Fruit fly (Drosophila melanogaster) whole organism, embryonic: ENCODE measurements around the gene CG6481.
A peak's percentile ranks its signal among the peaks of the same experiment; 100 is the strongest.

Experiments used
- Atf-2 ChIP-seq: fragments of 200-800 bp; sonication (Bioruptor generic); optimal IDR thresholded peaks from 2 replicates; lab custom pipeline; 2016; ENCODE audit warnings: missing biosample characterization, missing genetic modification characterization
- CG10321 ChIP-seq: fragments of 200-800 bp; sonication (Bioruptor generic); IDR thresholded peaks from 2 replicates; pipeline ENCODE4 v1.3.6; 2022; ENCODE audit warnings: missing biosample characterization, missing genetic modification characterization
- CG11695 ChIP-seq: fragments of 200-800 bp; sonication (Bioruptor generic); IDR thresholded peaks from 3 replicates; pipeline ENCODE4 v1.3.6; 2022; ENCODE audit warnings: missing biosample characterization, missing genetic modification characterization
- CG11696 ChIP-seq: fragments of 200-800 bp; sonication (Bioruptor generic); IDR thresholded peaks from 2 replicates; pipeline ENCODE4 v1.3.6; 2022; ENCODE audit warnings: missing biosample characterization, missing genetic modification characterization
- CG12236 ChIP-seq: fragments of 200-800 bp; sonication (Bioruptor generic); optimal IDR thresholded peaks from 2 replicates; lab custom pipeline; 2016; ENCODE audit warnings: missing biosample characterization, missing genetic modification characterization
- CG1233 ChIP-seq: fragments of 200-800 bp; sonication (Bioruptor generic); optimal IDR thresholded peaks from 4 replicates; lab custom pipeline; 2018; ENCODE audit warnings: missing biosample characterization, mild to moderate bottlenecking, missing genetic modification characterization
- CG12391 ChIP-seq: fragments of 200-800 bp; sonication (Bioruptor generic); optimal IDR thresholded peaks from 3 replicates; lab custom pipeline; 2018; ENCODE audit warnings: missing biosample characterization, mild to moderate bottlenecking, missing genetic modification characterization, moderate library complexity
- CG12744 ChIP-seq: fragments of 200-800 bp; sonication (Bioruptor generic); optimal IDR thresholded peaks from 2 replicates; lab custom pipeline; 2016; ENCODE audit warnings: missing biosample characterization, missing genetic modification characterization
- CG13894 ChIP-seq: fragments of 200-800 bp; sonication (Bioruptor generic); optimal IDR thresholded peaks from 3 replicates; lab custom pipeline; 2018; ENCODE audit warnings: missing biosample characterization, mild to moderate bottlenecking, missing genetic modification characterization, moderate library complexity
- CG14050 ChIP-seq: fragments of 200-800 bp; sonication (Bioruptor generic); IDR thresholded peaks from 3 replicates; pipeline ENCODE4 v1.3.6; 2022; ENCODE audit warnings: missing biosample characterization, missing genetic modification characterization
- CG1529 ChIP-seq: fragments of 200-800 bp; sonication (Bioruptor generic); optimal IDR thresholded peaks from 3 replicates; lab custom pipeline; 2018; ENCODE audit warnings: missing biosample characterization, missing genetic modification characterization
- CG16813 ChIP-seq: fragments of 200-800 bp; sonication (Bioruptor generic); IDR thresholded peaks from 3 replicates; pipeline ENCODE4 v1.3.6; 2022; ENCODE audit warnings: missing biosample characterization, missing genetic modification characterization; ENCODE audit not compliant: partially characterized antibody
- CG16815 ChIP-seq: fragments of 200-800 bp; sonication (Bioruptor generic); optimal IDR thresholded peaks from 3 replicates; lab custom pipeline; 2017; ENCODE audit warnings: missing biosample characterization, mild to moderate bottlenecking, missing genetic modification characterization
- CG17829 ChIP-seq: fragments of 200-800 bp; optimal IDR thresholded peaks from 2 replicates; lab custom pipeline; 2019; ENCODE audit warnings: missing biosample characterization, mild to moderate bottlenecking, missing genetic modification characterization, moderate library complexity
- CG2875 ChIP-seq: fragments of 200-800 bp; sonication (Bioruptor generic); optimal IDR thresholded peaks from 2 replicates; lab custom pipeline; 2017; ENCODE audit warnings: missing biosample characterization, mild to moderate bottlenecking, missing genetic modification characterization, missing genetic modification reagents
- CG42726 ChIP-seq: fragments of 200-800 bp; sonication (Bioruptor generic); IDR thresholded peaks from 2 replicates; pipeline ENCODE4 v1.3.6; 2022; ENCODE audit warnings: missing biosample characterization, missing genetic modification characterization; ENCODE audit not compliant: partially characterized antibody
- CG6683 ChIP-seq: fragments of 200-800 bp; sonication (Bioruptor generic); optimal IDR thresholded peaks from 2 replicates; lab custom pipeline; 2017; ENCODE audit warnings: missing biosample characterization, mild to moderate bottlenecking, missing genetic modification characterization, missing genetic modification reagents
- CG7786 ChIP-seq: fragments of 200-800 bp; sonication (Bioruptor generic); optimal IDR thresholded peaks from 2 replicates; lab custom pipeline; 2016; ENCODE audit warnings: missing biosample characterization, missing genetic modification characterization
- CG7987 ChIP-seq: fragments of 200-800 bp; sonication (Bioruptor generic); optimal IDR thresholded peaks from 2 replicates; lab custom pipeline; 2018; ENCODE audit warnings: missing biosample characterization, mild to moderate bottlenecking, missing genetic modification characterization, moderate library complexity
- CG8290 ChIP-seq, 3 experiments: fragments of 200-800 bp; sonication (Bioruptor generic); optimal IDR thresholded peaks; 2 replicates each; lab custom pipeline; 2016 to 2019; ENCODE audit warnings: missing biosample characterization in 3 of 3, missing genetic modification characterization in 3 of 3, mild to moderate bottlenecking in 2 of 3, moderate library complexity in 1 of 3
- CG9932 ChIP-seq: fragments of 200-800 bp; sonication (Bioruptor generic); IDR thresholded peaks from 2 replicates; pipeline ENCODE4 v1.3.6; 2022; ENCODE audit warnings: missing biosample characterization, missing genetic modification characterization
- D ChIP-seq, 2 experiments: fragments of 200-800 bp in 1 of 2; fragments of >200 bp in 1 of 2; sonication (Bioruptor generic) in 1 of 2; optimal IDR thresholded peaks; 2 replicates in 1 of 2; 3 replicates in 1 of 2; lab custom pipeline; 2017; ENCODE audit warnings: mild to moderate bottlenecking in 1 of 2, missing biosample characterization in 1 of 2, missing genetic modification characterization in 1 of 2, missing genetic modification reagents in 1 of 2
- Dp ChIP-seq: fragments of 200-800 bp; sonication (Bioruptor generic); optimal IDR thresholded peaks from 2 replicates; lab custom pipeline; 2018; ENCODE audit warnings: missing biosample characterization, mild to moderate bottlenecking, missing genetic modification characterization, moderate library complexity
- Gsc ChIP-seq: fragments of 200-800 bp; sonication (Bioruptor generic); IDR thresholded peaks from 2 replicates; pipeline ENCODE4 v1.3.6; 2022; ENCODE audit warnings: missing biosample characterization, missing genetic modification characterization
- Spps ChIP-seq: fragments of 200-800 bp; sonication (Bioruptor generic); optimal IDR thresholded peaks from 2 replicates; lab custom pipeline; 2018; ENCODE audit warnings: missing biosample characterization, mild to moderate bottlenecking, missing genetic modification characterization
- Sry-β ChIP-seq: fragments of 200-800 bp; sonication (Bioruptor generic); optimal IDR thresholded peaks from 2 replicates; lab custom pipeline; 2018; ENCODE audit warnings: missing biosample characterization, mild to moderate bottlenecking, missing genetic modification characterization, moderate library complexity
- Taf1 ChIP-seq: fragments of 200-800 bp; sonication (Bioruptor generic); IDR thresholded peaks from 2 replicates; pipeline ENCODE4 v1.3.6; 2022; ENCODE audit warnings: missing biosample characterization, missing genetic modification characterization
- YL-1 ChIP-seq: fragments of 200-800 bp; sonication (Bioruptor generic); optimal IDR thresholded peaks from 3 replicates; lab custom pipeline; 2017; ENCODE audit warnings: missing biosample characterization, mild to moderate bottlenecking, missing genetic modification characterization
- abd-A ChIP-seq: fragments of 200-800 bp; sonication (Bioruptor generic); optimal IDR thresholded peaks from 3 replicates; lab custom pipeline; 2019; ENCODE audit warnings: missing biosample characterization, mild to moderate bottlenecking, missing genetic modification characterization, moderate library complexity
- ac ChIP-seq: fragments of 200-800 bp; sonication (Bioruptor generic); optimal IDR thresholded peaks from 3 replicates; lab custom pipeline; 2017; ENCODE audit warnings: missing biosample characterization, mild to moderate bottlenecking, missing genetic modification characterization
- bbx ChIP-seq: fragments of 200-800 bp; sonication (Bioruptor generic); IDR thresholded peaks from 2 replicates; pipeline ENCODE4 v1.3.6; 2022; ENCODE audit warnings: missing biosample characterization, missing genetic modification characterization; ENCODE audit not compliant: partially characterized antibody
- cwo ChIP-seq: fragments of 200-800 bp; sonication (Bioruptor generic); optimal IDR thresholded peaks from 3 replicates; lab custom pipeline; 2017; ENCODE audit warnings: missing biosample characterization, missing genetic modification characterization, mild to moderate bottlenecking, moderate library complexity, missing genetic modification reagents
- en ChIP-seq: fragments of 200-800 bp; sonication (Bioruptor generic); optimal IDR thresholded peaks from 2 replicates; lab custom pipeline; 2016; ENCODE audit warnings: missing biosample characterization, missing genetic modification characterization
- fu2 ChIP-seq: fragments of 200-800 bp; sonication (Bioruptor generic); optimal IDR thresholded peaks from 2 replicates; lab custom pipeline; 2016; ENCODE audit warnings: missing biosample characterization, missing genetic modification characterization
- gce ChIP-seq: fragments of 200-800 bp; sonication (Bioruptor generic); IDR thresholded peaks from 3 replicates; pipeline ENCODE4 v1.3.6; 2022; ENCODE audit warnings: missing biosample characterization, missing genetic modification characterization
- gem ChIP-seq: fragments of 200-800 bp; sonication (Bioruptor generic); optimal IDR thresholded peaks from 2 replicates; lab custom pipeline; 2019; ENCODE audit warnings: missing biosample characterization, mild to moderate bottlenecking, missing genetic modification characterization, moderate library complexity
- jigr1 ChIP-seq: fragments of 200-800 bp; sonication (Bioruptor generic); IDR thresholded peaks from 3 replicates; pipeline ENCODE4 v1.3.6; 2022; ENCODE audit warnings: missing biosample characterization, missing genetic modification characterization
- jing ChIP-seq: fragments of 200-800 bp; sonication (Bioruptor generic); optimal IDR thresholded peaks from 2 replicates; lab custom pipeline; 2018; ENCODE audit warnings: missing biosample characterization, mild to moderate bottlenecking, missing genetic modification characterization
- ken ChIP-seq: fragments of 200-800 bp; sonication (Bioruptor generic); IDR thresholded peaks from 3 replicates; pipeline ENCODE4 v1.3.6; 2022; ENCODE audit warnings: missing biosample characterization, missing genetic modification characterization
- knrl ChIP-seq: fragments of 200-800 bp; sonication (Bioruptor generic); IDR thresholded peaks from 3 replicates; pipeline ENCODE4 v1.3.6; 2022; ENCODE audit warnings: missing biosample characterization, missing genetic modification characterization; ENCODE audit not compliant: partially characterized antibody
- maf-S ChIP-seq: fragments of 200-800 bp; sonication (Bioruptor generic); optimal IDR thresholded peaks from 2 replicates; lab custom pipeline; 2016; ENCODE audit warnings: missing biosample characterization, missing genetic modification characterization
- mam ChIP-seq: fragments of 200-800 bp; sonication (Bioruptor generic); optimal IDR thresholded peaks from 3 replicates; lab custom pipeline; 2016; ENCODE audit warnings: missing biosample characterization, missing genetic modification characterization
- pb ChIP-seq: fragments of 200-800 bp; sonication (Bioruptor generic); optimal IDR thresholded peaks from 3 replicates; lab custom pipeline; 2016; ENCODE audit warnings: missing biosample characterization, missing genetic modification characterization
- pzg ChIP-seq: fragments of 200-800 bp; sonication (Bioruptor generic); optimal IDR thresholded peaks from 3 replicates; lab custom pipeline; 2018; ENCODE audit warnings: missing biosample characterization, mild to moderate bottlenecking, missing genetic modification characterization, moderate library complexity
- sc ChIP-seq, 3 experiments: fragments of >200 bp in 2 of 3; fragments of 200-800 bp in 1 of 3; sonication (Bioruptor generic) in 1 of 3; optimal IDR thresholded peaks; 2 replicates in 2 of 3; 3 replicates in 1 of 3; lab custom pipeline; 2017; ENCODE audit warnings: mild to moderate bottlenecking in 1 of 3, missing biosample characterization in 1 of 3, missing genetic modification characterization in 1 of 3, missing genetic modification reagents in 1 of 3
- schlank ChIP-seq: fragments of 200-800 bp; sonication (Bioruptor generic); optimal IDR thresholded peaks from 2 replicates; lab custom pipeline; 2018; ENCODE audit warnings: missing biosample characterization, mild to moderate bottlenecking, missing genetic modification characterization
- trh ChIP-seq: fragments of 200-800 bp; sonication (Bioruptor generic); optimal IDR thresholded peaks from 2 replicates; lab custom pipeline; 2016; ENCODE audit warnings: missing biosample characterization, missing genetic modification characterization
- tx ChIP-seq: fragments of 200-800 bp; sonication (Bioruptor generic); optimal IDR thresholded peaks from 2 replicates; lab custom pipeline; 2016; ENCODE audit warnings: missing biosample characterization, missing genetic modification characterization

The CG6481 gene

DNA sequence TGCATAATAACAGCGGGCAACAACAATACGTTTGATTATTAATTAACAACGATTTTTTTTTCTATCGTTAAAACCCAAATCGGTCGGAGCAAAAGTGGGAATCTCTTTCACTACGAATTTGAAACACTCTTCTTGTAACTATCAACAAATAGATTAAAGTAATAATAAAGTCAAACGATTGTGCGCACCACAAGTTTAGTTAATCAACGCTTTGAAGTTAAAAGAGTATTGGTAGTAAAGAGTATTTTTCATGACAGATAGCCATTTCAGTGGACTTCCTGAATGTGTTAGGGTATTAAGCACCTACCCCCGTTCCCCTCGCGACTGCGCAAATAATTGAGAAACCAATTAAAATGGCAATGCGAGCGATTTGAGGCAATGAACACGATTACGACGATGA, 24.5 kb upstream of the CG6481 start (continued):
- TF ChIP-seq Taf1 (GFP tag; lab: Robert Waterston, UW) (peak; percentile 68), bbx (GFP tag; lab: Robert Waterston, UW) (no peak), CG2875 (peak; percentile 21), CG11696 (GFP tag; lab: Robert Waterston, UW) (0 out of 2 replicates have a peak, but pooled peaks have one; percentile 39), knrl (GFP tag; lab: Robert Waterston, UW) (no peak), tx (GFP tag; lab: Kevin White, UChicago) (peak; percentile 65), Spps (tag; lab: Kevin White, UChicago) (no peak), CG42726 (GFP tag; lab: Robert Waterston, UW) (no peak), CG7987 (GFP tag; lab: Kevin White, UChicago) (peak; percentile 46), cwo (GFP tag; lab: Kevin White, UChicago) (peak; percentile 71), Dp (no peak), fu2 (GFP tag; lab: Kevin White, UChicago) (peak; percentile 56), CG12236 (GFP tag; lab: Kevin White, UChicago) (peak; percentile 37), CG12391 (tag; lab: Kevin White, UChicago) (peak; percentile 76), CG12744 (GFP tag; lab: Kevin White, UChicago) (peak; percentile 58), en (GFP tag; lab: Kevin White, UChicago) (peak; percentile 62), CG11695 (peak; percentile 85), trh (GFP tag; lab: Kevin White, UChicago) (peak; percentile 14), CG8290 (GFP tag; optimal IDR thresholded peaks at IDR 0.05; lab: Kevin White, UChicago) (no peak), CG8290 (tag; optimal IDR thresholded peaks at IDR 0.05; lab: Kevin White, UChicago) (peak in 1 of 2 experiments; percentile 90), mam (GFP tag; lab: Kevin White, UChicago) (peak; percentile 83), CG6683 (GFP tag; lab: Kevin White, UChicago) (no peak), jigr1 (GFP tag; lab: Robert Waterston, UW) (peak; percentile 74; the same call in 2 of the 3 replicates), pb (GFP tag; lab: Kevin White, UChicago) (peak; percentile 39), gce (peak; percentile 45; the same call in 2 of the 3 replicates), sc (optimal IDR thresholded peaks at IDR 0.05; lab: Kevin White, UChicago) (no peak), sc (GFP tag; optimal IDR thresholded peaks at IDR 0.05; lab: Kevin White, UChicago) (peak; percentile 22), CG13894 (tag; lab: Kevin White, UChicago) (peak; percentile 64), CG9932 (GFP tag; lab: Robert Waterston, UW) (peak; percentile 87), maf-S (GFP tag; lab: Kevin White, UChicago) (peak; percentile 62), CG1233 (GFP tag; lab: Kevin White, UChicago) (peak; percentile 64), gem (peak; percentile 88), CG14050 (GFP tag; lab: Robert Waterston, UW) (peak; percentile 70), CG7786 (peak; percentile 73), abd-A (tag; lab: Kevin White, UChicago) (peak; percentile 18), CG16815 (GFP tag; lab: Kevin White, UChicago) (peak; percentile 43), D (optimal IDR thresholded peaks at IDR 0.05; lab: Kevin White, UChicago) (no peak), D (GFP tag; optimal IDR thresholded peaks at IDR 0.05; lab: Kevin White, UChicago) (peak; percentile 50), CG16813 (GFP tag; lab: Robert Waterston, UW) (no peak), jing (GFP tag; lab: Kevin White, UChicago) (peak; percentile 60), CG10321 (GFP tag; lab: Robert Waterston, UW) (peak; percentile 48; the same call in 1 of the 2 replicates), Gsc (GFP tag; lab: Robert Waterston, UW) (no peak), ken (GFP tag; lab: Robert Waterston, UW) (peak; percentile 67; the same call in 2 of the 3 replicates), CG1529 (peak; percentile 47), Atf-2 (peak; percentile 68), Sry-β (GFP tag; lab: Kevin White, UChicago) (no peak), YL-1 (no peak), CG17829 (tag; lab: Kevin White, UChicago) (peak; percentile 64), pzg (no peak), ac (no peak), schlank (tag; lab: Kevin White, UChicago) (peak; percentile 60)
